Worm (Caenorhabditis elegans) whole organism, midembryonic: ENCODE results near the gene T26H8.5.

Experiments used
- T22C8.4 ChIP-seq: fragments of 200-800 bp; sonication (Bioruptor generic); IDR thresholded peaks from 2 replicates; pipeline ENCODE4 v1.3.6; 2022; ENCODE audit warnings: missing genetic modification characterization, missing compliant biosample characterization
- cog-1 ChIP-seq: sonication (generic microtip); optimal IDR thresholded peaks from 2 replicates; lab custom pipeline; 2016; ENCODE audit warnings: missing genetic modification characterization, missing compliant biosample characterization
- flt-1 ChIP-seq: fragments of 200-800 bp; sonication (Bioruptor generic); IDR thresholded peaks from 2 replicates; pipeline ENCODE4 v1.3.6; 2022; ENCODE audit warnings: missing genetic modification characterization, missing compliant biosample characterization
- klf-2 ChIP-seq: fragments of 200-800 bp; sonication (Bioruptor generic); conservative IDR thresholded peaks from 2 replicates; pipeline ENCODE4 v1.3.6; 2022; ENCODE audit warnings: missing genetic modification reagents, missing genetic modification characterization, missing compliant biosample characterization
- med-1 ChIP-seq: sonication (generic microtip); optimal IDR thresholded peaks from 2 replicates; lab custom pipeline; 2017; ENCODE audit warnings: missing genetic modification characterization, mild to moderate bottlenecking, missing compliant biosample characterization, antibody characterized with exemption, missing genetic modification reagents; ENCODE audit not compliant: insufficient read depth
- ref-1 ChIP-seq: fragments of 200-800 bp; sonication (Bioruptor generic); conservative IDR thresholded peaks from 2 replicates; pipeline ENCODE4 v1.3.6; 2022; ENCODE audit warnings: missing genetic modification reagents, missing genetic modification characterization, missing compliant biosample characterization
- tab-1 ChIP-seq: fragments of 200-800 bp; sonication (Bioruptor generic); IDR thresholded peaks from 2 replicates; pipeline ENCODE4 v1.3.6; 2022; ENCODE audit warnings: missing genetic modification characterization, missing compliant biosample characterization
- ztf-23 ChIP-seq: fragments of 200-800 bp; sonication (Bioruptor generic); IDR thresholded peaks from 2 replicates; pipeline ENCODE4 v1.3.6; 2022; ENCODE audit warnings: missing genetic modification reagents, missing genetic modification characterization, missing compliant biosample characterization
- ztf-29 ChIP-seq: fragments of 200-800 bp; sonication (Bioruptor generic); IDR thresholded peaks from 2 replicates; pipeline ENCODE4 v1.3.6; 2022; ENCODE audit warnings: missing genetic modification reagents, missing genetic modification characterization, missing compliant biosample characterization

Gene T26H8.5

ce11 chrV:15313529-15313928 lies 8.1 kb upstream of the T26H8.5 start:
- TF ChIP-seq ztf-29 = no peak

DNA sequence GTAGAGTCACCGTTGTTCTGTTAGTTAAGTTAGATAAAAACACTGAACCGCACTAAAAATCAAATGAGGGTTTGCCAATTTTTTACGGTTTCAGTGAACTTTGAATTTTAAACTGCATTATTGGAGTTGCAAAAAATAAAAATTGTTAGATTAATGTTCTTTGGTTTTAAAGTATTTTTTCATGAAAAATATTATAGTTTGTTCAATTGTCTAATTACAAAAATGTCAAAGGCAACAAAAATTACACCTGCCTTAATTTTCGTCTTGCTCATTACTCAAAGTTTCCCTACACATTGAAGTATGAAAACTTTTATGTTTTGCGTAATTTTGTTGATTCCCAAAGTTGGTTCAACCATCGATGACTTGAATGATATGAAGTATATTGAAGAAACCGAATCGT lies 5.4 kb upstream of the T26H8.5 start, which contains the start of gene irld-62:
TSS of gene irld-62 (plus strand) at position 301 of the 400 bp plus-strand sequence.
- TF ChIP-seq ztf-29 = no peak
- TF ChIP-seq cog-1 (tag; lab: Kevin White, UChicago) = no peak
- TF ChIP-seq ztf-23 = no peak
- no peak for TF ChIP-seq med-1
- no peak for TF ChIP-seq klf-2
- no peak for TF ChIP-seq T22C8.4 (GFP tag; lab: Robert Waterston, UW)
- TF ChIP-seq flt-1 (GFP tag; lab: Robert Waterston, UW) = no peak
- TF ChIP-seq ref-1 (GFP tag; lab: Robert Waterston, UW) = no peak
- no peak for TF ChIP-seq tab-1

DNA sequence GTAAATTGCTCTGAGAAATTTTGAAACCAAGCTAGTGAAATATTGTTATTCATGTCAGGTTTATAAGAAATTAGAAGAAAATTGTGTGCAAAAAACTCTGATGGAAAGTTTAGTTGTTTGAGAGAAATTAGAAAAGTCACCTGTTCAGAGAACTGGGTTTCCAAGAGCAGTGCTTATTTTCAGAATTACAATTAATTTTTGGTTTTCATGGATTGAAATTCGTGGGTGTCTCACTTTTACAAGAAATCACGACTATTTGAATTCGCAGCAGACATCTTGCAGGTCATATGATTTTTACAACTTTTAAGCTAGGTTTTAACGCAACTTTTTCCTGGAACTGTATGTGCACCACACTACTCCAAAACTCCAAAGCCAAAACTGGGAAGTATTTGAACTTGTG lies 3.6 kb upstream of the T26H8.5 start, which contains the start of gene srz-10:
TSS of gene srz-10 (minus strand) at position 88 of the 400 bp plus-strand sequence.
- TF ChIP-seq tab-1 (no peak), cog-1 (tag; lab: Kevin White, UChicago) (no peak), T22C8.4 (GFP tag; lab: Robert Waterston, UW) (no peak), ztf-23 (no peak), klf-2 (no peak)

- TF ChIP-seq ztf-23 (no peak), klf-2 (no peak), tab-1 (no peak), ztf-29 (no peak), flt-1 (GFP tag; lab: Robert Waterston, UW) (no peak), med-1 (no peak), T22C8.4 (GFP tag; lab: Robert Waterston, UW) (no peak), cog-1 (tag; lab: Kevin White, UChicago) (no peak), ref-1 (GFP tag; lab: Robert Waterston, UW) (no peak)
These were observed 1.3 kb upstream of the T26H8.5 start, which contains the start of gene T26H8.4 for ce11 chrV:15306745-15307144. T26H8.4 (minus strand) TSS chrV:15306845.

DNA sequence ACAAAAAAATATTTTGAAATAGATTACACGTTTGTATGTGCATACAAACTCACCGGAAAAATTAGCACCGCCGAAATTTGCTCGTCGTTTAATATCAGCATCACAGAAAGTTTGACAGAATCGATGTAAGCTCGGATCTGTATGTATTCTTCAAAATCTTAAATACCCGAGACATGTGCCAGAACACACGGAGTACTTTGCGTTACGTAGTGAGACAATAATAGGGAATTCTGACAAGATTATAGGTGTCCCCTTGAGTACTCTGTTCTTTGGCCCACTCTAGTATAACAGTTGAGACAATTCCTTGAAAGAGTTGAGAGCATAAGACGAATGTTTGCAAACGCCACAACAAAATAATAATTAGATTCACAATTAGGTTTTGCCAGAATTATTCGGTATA lies 1.8 kb downstream of the T26H8.5 start, which contains the start of gene srx-48:
TSS of gene srx-48 (minus strand) at position 101 of the 400 bp plus-strand sequence.
- TF ChIP-seq flt-1 (GFP tag; lab: Robert Waterston, UW) = no peak
- no peak for TF ChIP-seq ztf-23
- TF ChIP-seq ztf-29 = no peak
- no peak for TF ChIP-seq tab-1
- TF ChIP-seq ref-1 (GFP tag; lab: Robert Waterston, UW) = no peak
- no peak for TF ChIP-seq cog-1 (tag; lab: Kevin White, UChicago)
- no peak for TF ChIP-seq klf-2
- no peak for TF ChIP-seq T22C8.4 (GFP tag; lab: Robert Waterston, UW)
- no peak for TF ChIP-seq med-1

DNA sequence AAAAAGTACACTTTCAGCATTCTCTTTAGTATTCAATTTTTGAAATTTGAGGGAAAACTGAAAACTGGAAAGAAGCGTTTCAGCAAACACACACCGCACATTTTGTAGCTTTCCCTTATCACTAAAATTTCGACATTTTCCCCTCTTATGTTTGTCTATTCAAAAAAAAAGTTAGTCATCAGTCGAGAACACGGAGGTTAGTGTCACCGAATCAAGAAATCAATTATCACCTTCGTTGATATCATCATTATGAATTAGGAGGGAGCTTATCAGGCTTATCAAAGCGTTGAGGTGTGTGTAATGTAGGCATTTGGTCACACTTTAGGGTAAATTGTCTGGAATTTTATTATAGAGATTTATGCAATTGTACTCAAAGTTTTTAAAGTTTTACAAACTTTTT lies 6.8 kb downstream of the T26H8.5 start, which contains the start of gene cpr-3:
TSS of gene cpr-3 (minus strand) at position 104 of the 400 bp plus-strand sequence.
- TF ChIP-seq ztf-23 (no peak), med-1 (no peak), ref-1 (GFP tag; lab: Robert Waterston, UW) (no peak), cog-1 (tag; lab: Kevin White, UChicago) (no peak), tab-1 (no peak), ztf-29 (no peak), T22C8.4 (GFP tag; lab: Robert Waterston, UW) (no peak), flt-1 (GFP tag; lab: Robert Waterston, UW) (no peak), klf-2 (no peak)

DNA sequence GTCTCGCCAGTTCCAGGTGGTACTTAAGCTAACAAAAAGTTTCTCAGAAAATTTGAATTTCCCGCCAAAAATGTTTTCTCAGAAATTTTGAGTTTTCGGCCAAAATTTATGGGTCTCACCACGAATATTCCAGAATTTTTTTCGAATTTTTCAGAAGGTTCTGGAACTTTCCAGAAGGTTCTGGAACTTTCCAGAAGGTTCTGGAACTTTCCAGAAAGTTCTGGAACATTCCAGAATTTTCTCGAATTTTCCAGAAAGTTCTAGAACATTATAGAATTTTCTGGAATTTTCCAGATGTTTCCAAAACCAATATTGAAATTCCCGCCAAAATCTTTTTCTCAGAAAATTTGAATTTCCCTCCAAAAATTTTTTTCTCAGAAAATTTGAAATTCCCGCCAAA lies 10.0 kb downstream of the T26H8.5 start:
- TF ChIP-seq flt-1 (GFP tag; lab: Robert Waterston, UW) = peak; percentile 91; the same call in 1 of the 2 replicates

DNA sequence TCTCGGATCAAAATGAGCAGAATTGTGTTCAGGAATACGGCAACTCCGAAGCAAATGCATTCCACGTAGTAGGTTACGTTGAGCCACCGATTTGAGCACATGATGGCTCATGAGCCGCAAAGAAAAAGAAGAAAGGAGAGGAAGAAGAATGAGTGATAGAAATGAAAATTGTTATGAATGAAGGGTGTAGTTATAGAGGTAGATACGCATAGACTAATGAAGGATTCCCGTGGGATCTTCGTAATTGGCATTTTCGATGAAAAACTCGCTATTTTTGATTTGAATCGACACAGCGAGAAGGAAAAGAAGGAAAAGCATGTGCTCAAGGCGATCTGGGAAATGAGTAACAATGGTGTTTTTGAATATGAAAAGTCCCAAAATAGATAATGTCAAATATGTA lies 11.5 kb downstream of the T26H8.5 start, which contains the start of gene str-96:
TSS of gene str-96 (minus strand) at position 101 of the 400 bp plus-strand sequence.
- TF ChIP-seq med-1 = no peak
- TF ChIP-seq flt-1 (GFP tag; lab: Robert Waterston, UW) = no peak
- no peak for TF ChIP-seq T22C8.4 (GFP tag; lab: Robert Waterston, UW)

- TF ChIP-seq cog-1 (tag; lab: Kevin White, UChicago) (no peak), ref-1 (GFP tag; lab: Robert Waterston, UW) (no peak), flt-1 (GFP tag; lab: Robert Waterston, UW) (no peak), tab-1 (no peak), ztf-23 (no peak), ztf-29 (no peak), klf-2 (no peak), T22C8.4 (GFP tag; lab: Robert Waterston, UW) (no peak), med-1 (no peak)
These were observed 14.4 kb downstream of the T26H8.5 start, which contains the start of gene cyp-34A2 for ce11 chrV:15290995-15291394. cyp-34A2 (minus strand) TSS chrV:15291095.

DNA sequence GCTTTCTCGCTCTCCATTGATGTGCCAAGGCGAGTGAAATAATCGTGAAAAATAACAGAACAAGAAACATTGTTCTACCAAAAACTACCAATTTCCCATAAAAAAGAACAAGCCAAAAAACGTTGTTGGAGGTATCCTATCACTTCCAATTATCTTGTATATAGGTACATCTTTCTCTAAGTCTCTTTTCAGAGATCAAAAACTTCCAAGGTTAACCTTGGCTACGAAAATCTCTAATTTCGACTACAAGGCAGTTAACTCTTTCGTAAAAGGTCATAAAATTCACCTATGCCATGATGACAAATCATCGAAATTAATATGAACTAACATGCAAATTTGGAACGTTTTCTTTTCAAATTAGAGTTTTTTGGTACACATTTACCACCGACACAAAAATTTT lies 17.5 kb downstream of the T26H8.5 start, which contains the start of gene cyp-34A1:
TSS of gene cyp-34A1 (minus strand) at position 101 of the 400 bp plus-strand sequence.
- no peak for TF ChIP-seq klf-2
- TF ChIP-seq ref-1 (GFP tag; lab: Robert Waterston, UW) = no peak

DNA sequence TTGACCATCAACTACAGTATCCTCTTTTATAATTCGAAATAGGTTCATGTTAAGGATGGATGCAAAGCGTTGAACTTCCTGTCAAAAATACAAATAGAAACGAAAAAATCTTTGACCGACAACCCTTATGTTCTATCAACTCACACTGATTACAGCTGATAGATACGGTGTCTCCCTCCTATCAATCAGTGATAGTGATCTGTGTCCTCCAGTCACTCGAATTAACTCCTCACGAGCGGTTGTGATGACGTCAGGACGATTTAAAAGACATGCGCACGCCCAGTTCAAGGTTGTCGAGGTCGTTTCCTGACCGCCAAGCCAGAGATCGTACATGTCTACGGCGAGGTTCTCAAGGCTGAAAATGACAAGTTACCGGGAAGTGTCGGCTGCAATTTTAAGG lies 19.4 kb downstream of the T26H8.5 start:
- TF ChIP-seq T22C8.4 (GFP tag; lab: Robert Waterston, UW) (no peak), klf-2 (no peak), flt-1 (GFP tag; lab: Robert Waterston, UW) (no peak), ztf-29 (no peak), cog-1 (tag; lab: Kevin White, UChicago) (no peak), ref-1 (GFP tag; lab: Robert Waterston, UW) (no peak), med-1 (no peak), tab-1 (no peak)
